Fruit fly (Drosophila melanogaster): Measurements from ENCODE around the gene CG5445.

- TF ChIP-seq EcR (GFP tag; optimal IDR thresholded peaks at IDR 0.05): no peak
- TF ChIP-seq CG13204 (GFP tag; optimal IDR thresholded peaks at IDR 0.05): no peak
- no peak for TF ChIP-seq rn (GFP tag; IDR thresholded peaks at IDR 0.05)
- no peak for TF ChIP-seq CG15710 (tag; optimal IDR thresholded peaks at IDR 0.05)
- TF ChIP-seq Pif1B (GFP tag; optimal IDR thresholded peaks at IDR 0.05): no peak
- TF ChIP-seq CG10348 (GFP tag; IDR thresholded peaks at IDR 0.05): no peak
Observed at dm6 chrX:17316723-17317262, 34.5 kb downstream of the CG5445 start.

All from whole organism, pupa.